Worm (Caenorhabditis elegans): ENCODE data around the gene lact-8.

ce11 chrV:11095873-11096272 lies 2.5 kb upstream of the lact-8 start, which contains the start of gene Y42A5A.3:
- TF ChIP-seq tbx-2 (tag; optimal IDR thresholded peaks at IDR 0.05) (no peak), nfya-1 (tag; optimal IDR thresholded peaks at IDR 0.05) (no peak), ets-4 (tag; optimal IDR thresholded peaks at IDR 0.05) (no peak), K09A11.1 (tag; optimal IDR thresholded peaks at IDR 0.05; ENCODE audit: insufficient read depth) (no peak), pax-1 (tag; optimal IDR thresholded peaks at IDR 0.05) (no peak), nhr-11 (tag; optimal IDR thresholded peaks at IDR 0.05) (no peak), gmeb-2 (tag; optimal IDR thresholded peaks at IDR 0.05) (no peak), ttx-3 (tag; optimal IDR thresholded peaks at IDR 0.05) (no peak), tbx-7 (tag; optimal IDR thresholded peaks at IDR 0.05) (no peak), dve-1 (tag; optimal IDR thresholded peaks at IDR 0.05) (no peak), ceh-18 (tag; optimal IDR thresholded peaks at IDR 0.05) (no peak), pha-4 (tag; optimal IDR thresholded peaks at IDR 0.05) (no peak)
